Fruit fly (Drosophila melanogaster) whole organism, embryonic: Measurements from ENCODE around the gene Syp.
A peak's percentile ranks its signal among the peaks of the same experiment; 100 is the strongest.

ENCODE experiments used
- Abd-B ChIP-seq: fragments of 200-800 bp; sonication (Bioruptor generic); optimal IDR thresholded peaks from 2 replicates; lab custom pipeline; 2018; ENCODE audit warnings: missing biosample characterization, mild to moderate bottlenecking, missing genetic modification characterization, moderate library complexity
- Ada2b ChIP-seq: fragments of 200-800 bp; sonication (Bioruptor generic); IDR thresholded peaks from 2 replicates; pipeline ENCODE4 v1.3.6; 2022; ENCODE audit warnings: missing biosample characterization, missing genetic modification characterization
- Asciz ChIP-seq: fragments of 200-800 bp; sonication (Bioruptor generic); optimal IDR thresholded peaks from 2 replicates; lab custom pipeline; 2017; ENCODE audit warnings: missing biosample characterization, mild to moderate bottlenecking, missing genetic modification characterization, missing genetic modification reagents
- Atf6 ChIP-seq: fragments of 200-800 bp; sonication (Bioruptor generic); IDR thresholded peaks from 2 replicates; pipeline ENCODE4 v1.3.6; 2022; ENCODE audit warnings: missing biosample characterization, missing genetic modification characterization
- B-H2 ChIP-seq: fragments of 200-800 bp; sonication (Bioruptor generic); optimal IDR thresholded peaks from 2 replicates; lab custom pipeline; 2018; ENCODE audit warnings: missing biosample characterization, mild to moderate bottlenecking, missing genetic modification characterization
- BtbVII ChIP-seq: fragments of 200-800 bp; sonication (Bioruptor generic); optimal IDR thresholded peaks from 3 replicates; lab custom pipeline; 2017; ENCODE audit warnings: missing biosample characterization, mild to moderate bottlenecking, missing genetic modification characterization
- CG10959 ChIP-seq: fragments of 200-800 bp; sonication (Bioruptor generic); IDR thresholded peaks from 2 replicates; pipeline ENCODE4 v1.3.6; 2022; ENCODE audit warnings: missing biosample characterization, missing genetic modification characterization
- CG11456 ChIP-seq: fragments of 200-800 bp; sonication (Bioruptor generic); IDR thresholded peaks from 3 replicates; pipeline ENCODE4 v1.3.6; 2022; ENCODE audit warnings: missing biosample characterization, missing genetic modification characterization
- CG11560 ChIP-seq: fragments of 200-800 bp; sonication (Bioruptor generic); IDR thresholded peaks from 3 replicates; pipeline ENCODE4 v1.3.6; 2022; ENCODE audit warnings: missing biosample characterization, missing genetic modification characterization
- CG11696 ChIP-seq: fragments of 200-800 bp; sonication (Bioruptor generic); IDR thresholded peaks from 2 replicates; pipeline ENCODE4 v1.3.6; 2022; ENCODE audit warnings: missing biosample characterization, missing genetic modification characterization
- CG12155 ChIP-seq: fragments of 200-800 bp; sonication (Bioruptor generic); optimal IDR thresholded peaks from 3 replicates; lab custom pipeline; 2016; ENCODE audit warnings: missing biosample characterization, missing genetic modification characterization
- CG1529 ChIP-seq: fragments of 200-800 bp; sonication (Bioruptor generic); optimal IDR thresholded peaks from 3 replicates; lab custom pipeline; 2018; ENCODE audit warnings: missing biosample characterization, missing genetic modification characterization
- CG15514 ChIP-seq: fragments of 200-800 bp; sonication (Bioruptor generic); optimal IDR thresholded peaks from 3 replicates; lab custom pipeline; 2017; ENCODE audit warnings: missing biosample characterization, missing genetic modification characterization, mild to moderate bottlenecking, moderate library complexity, missing genetic modification reagents
- CG17829 ChIP-seq: fragments of 200-800 bp; optimal IDR thresholded peaks from 2 replicates; lab custom pipeline; 2019; ENCODE audit warnings: missing biosample characterization, mild to moderate bottlenecking, missing genetic modification characterization, moderate library complexity
- CG17912 ChIP-seq: fragments of 200-800 bp; sonication (Bioruptor generic); optimal IDR thresholded peaks from 2 replicates; lab custom pipeline; 2018; ENCODE audit warnings: missing biosample characterization, mild to moderate bottlenecking, missing genetic modification characterization
- CG31441 ChIP-seq: fragments of 200-800 bp; sonication (Bioruptor generic); IDR thresholded peaks from 2 replicates; pipeline ENCODE4 v1.3.6; 2022; ENCODE audit warnings: missing biosample characterization, missing genetic modification characterization
- CG32532 ChIP-seq: fragments of 200-800 bp; sonication (Bioruptor generic); IDR thresholded peaks from 2 replicates; pipeline ENCODE4 v1.3.6; 2022; ENCODE audit warnings: missing biosample characterization, missing genetic modification characterization
- CG3838 ChIP-seq: fragments of 200-800 bp; sonication (Bioruptor generic); optimal IDR thresholded peaks from 3 replicates; lab custom pipeline; 2016; ENCODE audit warnings: missing biosample characterization, missing genetic modification characterization
- CG6854 ChIP-seq: fragments of 200-800 bp; sonication (Bioruptor generic); optimal IDR thresholded peaks from 3 replicates; lab custom pipeline; 2017; ENCODE audit warnings: missing biosample characterization, mild to moderate bottlenecking, missing genetic modification characterization
- CG7357 ChIP-seq: fragments of 200-800 bp; sonication (Bioruptor generic); IDR thresholded peaks from 3 replicates; pipeline ENCODE4 v1.3.6; 2022; ENCODE audit warnings: missing biosample characterization, missing genetic modification characterization
- CG7963 ChIP-seq: fragments of 200-800 bp; sonication (Bioruptor generic); IDR thresholded peaks from 3 replicates; pipeline ENCODE4 v1.3.6; 2022; ENCODE audit warnings: missing biosample characterization, missing genetic modification characterization; ENCODE audit not compliant: partially characterized antibody
- CG8359 ChIP-seq: fragments of 200-800 bp; sonication (Bioruptor generic); optimal IDR thresholded peaks from 2 replicates; lab custom pipeline; 2017; ENCODE audit warnings: missing biosample characterization, mild to moderate bottlenecking, missing genetic modification characterization, borderline replicate concordance
- Deaf1 ChIP-seq: fragments of 200-800 bp; optimal IDR thresholded peaks from 3 replicates; lab custom pipeline; 2019; ENCODE audit warnings: missing biosample characterization, mild to moderate bottlenecking, missing genetic modification characterization, moderate library complexity
- Fer1 ChIP-seq: fragments of 200-800 bp; sonication (Bioruptor generic); optimal IDR thresholded peaks from 2 replicates; lab custom pipeline; 2017; ENCODE audit warnings: missing biosample characterization, mild to moderate bottlenecking, missing genetic modification characterization
- H15 ChIP-seq: fragments of 200-800 bp; sonication (Bioruptor generic); IDR thresholded peaks from 3 replicates; pipeline ENCODE4 v1.3.6; 2022; ENCODE audit warnings: missing biosample characterization, missing genetic modification characterization
- Jarid2 ChIP-seq: fragments of 200-800 bp; sonication (Bioruptor generic); optimal IDR thresholded peaks from 3 replicates; lab custom pipeline; 2017; ENCODE audit warnings: mild to moderate bottlenecking, missing biosample characterization, missing genetic modification reagents, missing genetic modification characterization
- Lpt ChIP-seq: fragments of >200 bp; optimal IDR thresholded peaks from 2 replicates; lab custom pipeline; 2018; ENCODE audit warnings: missing biosample characterization, missing genetic modification characterization
- MTF-1 ChIP-seq: fragments of 200-800 bp; sonication (Bioruptor generic); optimal IDR thresholded peaks from 2 replicates; lab custom pipeline; 2018; ENCODE audit warnings: missing biosample characterization, mild to moderate bottlenecking, missing genetic modification characterization, borderline replicate concordance
- Optix ChIP-seq: fragments of 200-800 bp; sonication (Bioruptor generic); IDR thresholded peaks from 3 replicates; pipeline ENCODE4 v1.3.6; 2022; ENCODE audit warnings: missing biosample characterization, missing genetic modification characterization
- Ssrp ChIP-seq: fragments of 200-800 bp; sonication (Bioruptor generic); optimal IDR thresholded peaks from 2 replicates; lab custom pipeline; 2018; ENCODE audit warnings: missing biosample characterization, mild to moderate bottlenecking, missing genetic modification characterization, moderate library complexity
- Xbp1 ChIP-seq: fragments of 200-800 bp; sonication (Bioruptor generic); optimal IDR thresholded peaks from 3 replicates; lab custom pipeline; 2016; ENCODE audit warnings: missing biosample characterization, mild to moderate bottlenecking, missing genetic modification characterization
- YL-1 ChIP-seq: fragments of 200-800 bp; sonication (Bioruptor generic); optimal IDR thresholded peaks from 3 replicates; lab custom pipeline; 2017; ENCODE audit warnings: missing biosample characterization, mild to moderate bottlenecking, missing genetic modification characterization
- bab2 ChIP-seq: fragments of 200-800 bp; sonication (Bioruptor generic); optimal IDR thresholded peaks from 2 replicates; lab custom pipeline; 2016; ENCODE audit warnings: missing biosample characterization, missing genetic modification characterization
- ci ChIP-seq: fragments of 200-800 bp; sonication (Bioruptor generic); IDR thresholded peaks from 3 replicates; pipeline ENCODE4 v1.3.6; 2022; ENCODE audit warnings: missing biosample characterization, missing genetic modification characterization
- dati ChIP-seq: fragments of 200-800 bp; sonication (Bioruptor generic); IDR thresholded peaks from 2 replicates; pipeline ENCODE4 v1.3.6; 2022; ENCODE audit warnings: missing biosample characterization, missing genetic modification characterization
- fd3F ChIP-seq: fragments of 200-800 bp; sonication (Bioruptor generic); optimal IDR thresholded peaks from 2 replicates; lab custom pipeline; 2018; ENCODE audit warnings: missing biosample characterization, mild to moderate bottlenecking, missing genetic modification characterization, moderate library complexity
- gcm ChIP-seq: fragments of 200-800 bp; sonication (Bioruptor generic); optimal IDR thresholded peaks from 2 replicates; lab custom pipeline; 2019; ENCODE audit warnings: missing biosample characterization, mild to moderate bottlenecking, missing genetic modification characterization, moderate library complexity
- ham ChIP-seq: fragments of 200-800 bp; sonication (Bioruptor generic); IDR thresholded peaks from 2 replicates; pipeline ENCODE4 v1.3.6; 2022; ENCODE audit warnings: missing biosample characterization, missing genetic modification characterization
- hb ChIP-seq: fragments of 200-800 bp; sonication (Bioruptor generic); IDR thresholded peaks from 3 replicates; pipeline ENCODE4 v1.3.6; 2022; ENCODE audit warnings: missing biosample characterization, missing genetic modification characterization; ENCODE audit not compliant: partially characterized antibody
- inv ChIP-seq: fragments of 200-800 bp; sonication (Bioruptor generic); IDR thresholded peaks from 2 replicates; pipeline ENCODE4 v1.3.6; 2022; ENCODE audit warnings: missing biosample characterization, missing genetic modification characterization; ENCODE audit not compliant: partially characterized antibody
- kay ChIP-seq: fragments of 200-800 bp; sonication (Bioruptor generic); optimal IDR thresholded peaks from 2 replicates; lab custom pipeline; 2016; ENCODE audit warnings: missing biosample characterization, missing genetic modification characterization
- pb ChIP-seq: fragments of 200-800 bp; sonication (Bioruptor generic); optimal IDR thresholded peaks from 3 replicates; lab custom pipeline; 2016; ENCODE audit warnings: missing biosample characterization, missing genetic modification characterization
- peb ChIP-seq: fragments of 200-800 bp; sonication (Bioruptor generic); IDR thresholded peaks from 2 replicates; pipeline ENCODE4 v1.3.6; 2022; ENCODE audit warnings: missing biosample characterization, missing genetic modification characterization
- pho ChIP-seq: fragments of 200-800 bp; sonication (Bioruptor generic); optimal IDR thresholded peaks from 2 replicates; lab custom pipeline; 2016; ENCODE audit warnings: missing biosample characterization, missing genetic modification characterization
- shn ChIP-seq: fragments of 200-800 bp; sonication (Bioruptor generic); optimal IDR thresholded peaks from 3 replicates; lab custom pipeline; 2016; ENCODE audit warnings: missing biosample characterization, missing genetic modification characterization
- sima ChIP-seq: fragments of 200-800 bp; sonication (Bioruptor generic); optimal IDR thresholded peaks from 2 replicates; lab custom pipeline; 2016; ENCODE audit warnings: missing biosample characterization, missing genetic modification characterization
- slou ChIP-seq: fragments of 200-800 bp; sonication (Bioruptor generic); optimal IDR thresholded peaks from 3 replicates; lab custom pipeline; 2016; ENCODE audit warnings: missing biosample characterization, missing genetic modification characterization
- sqz ChIP-seq: fragments of 200-800 bp; sonication (Bioruptor generic); optimal IDR thresholded peaks from 3 replicates; lab custom pipeline; 2018; ENCODE audit warnings: missing biosample characterization, mild to moderate bottlenecking, missing genetic modification characterization
- trem ChIP-seq: fragments of 200-800 bp; optimal IDR thresholded peaks from 3 replicates; lab custom pipeline; 2019; ENCODE audit warnings: missing biosample characterization, mild to moderate bottlenecking, missing genetic modification characterization, moderate library complexity
- zfh2 ChIP-seq: fragments of 200-800 bp; sonication (Bioruptor generic); optimal IDR thresholded peaks from 2 replicates; lab custom pipeline; 2016; ENCODE audit warnings: missing biosample characterization, missing genetic modification characterization

Gene Syp

dm6 chr3R:20832689-20833524 lies 76.4 kb downstream of the Syp start, which contains the start of gene Synd (continued):
- no peak for TF ChIP-seq CG31441 (GFP tag; lab: Robert Waterston, UW)
- TF ChIP-seq CG17912, result no peak
- TF ChIP-seq sima (GFP tag; lab: Kevin White, UChicago), result no peak
- TF ChIP-seq MTF-1, result no peak
- TF ChIP-seq B-H2 (GFP tag; lab: Kevin White, UChicago), result peak; percentile 2
- no peak for TF ChIP-seq CG6854 (GFP tag; lab: Kevin White, UChicago)
- TF ChIP-seq CG8359 (GFP tag; lab: Kevin White, UChicago), result no peak
- no peak for TF ChIP-seq pho (GFP tag; lab: Kevin White, UChicago)
- TF ChIP-seq slou (GFP tag; lab: Kevin White, UChicago), result no peak
- no peak for TF ChIP-seq Atf6 (GFP tag; lab: Robert Waterston, UW)
- TF ChIP-seq CG7357, result peak; percentile 24; the same call in 1 of the 3 replicates
- peak; percentile 24; the same call in 1 of the 2 replicates for TF ChIP-seq CG32532
- TF ChIP-seq CG11560, result no peak
- no peak for TF ChIP-seq CG7963
- TF ChIP-seq kay (GFP tag; lab: Kevin White, UChicago), result no peak
- TF ChIP-seq CG3838 (GFP tag; lab: Kevin White, UChicago), result no peak
- peak; percentile 68 for TF ChIP-seq Deaf1
- peak; percentile 44 for TF ChIP-seq YL-1 (GFP tag; lab: Kevin White, UChicago)
- TF ChIP-seq Optix (GFP tag; lab: Robert Waterston, UW), result no peak
- peak; percentile 33 for TF ChIP-seq trem (tag; lab: Kevin White, UChicago)
- TF ChIP-seq Asciz (GFP tag; lab: Kevin White, UChicago), result no peak
- TF ChIP-seq Lpt (GFP tag; lab: Kevin White, UChicago), result no peak
- no peak for TF ChIP-seq Xbp1 (GFP tag; lab: Kevin White, UChicago)
- no peak for TF ChIP-seq CG17829 (tag; lab: Kevin White, UChicago)
- TF ChIP-seq CG11456 (GFP tag; lab: Robert Waterston, UW), result no peak
- no peak for TF ChIP-seq peb (GFP tag; lab: Robert Waterston, UW)
- no peak for TF ChIP-seq CG10959
- TF ChIP-seq H15 (GFP tag; lab: Robert Waterston, UW), result no peak
- peak; percentile 58 for TF ChIP-seq Fer1 (GFP tag; lab: Kevin White, UChicago)
- TF ChIP-seq inv (GFP tag; lab: Robert Waterston, UW), result no peak
- no peak for TF ChIP-seq CG11696
- no peak for TF ChIP-seq ham (GFP tag; lab: Robert Waterston, UW)
- TF ChIP-seq Ada2b (GFP tag; lab: Robert Waterston, UW), result no peak
- TF ChIP-seq BtbVII (GFP tag; lab: Kevin White, UChicago), result peak; percentile 69
- TF ChIP-seq Ssrp (tag; lab: Kevin White, UChicago), result no peak
- 0 out of 3 replicates have a peak, but pooled peaks have one; percentile 29 for TF ChIP-seq hb (GFP tag; lab: Robert Waterston, UW)
- no peak for TF ChIP-seq shn (GFP tag; lab: Kevin White, UChicago)
- no peak for TF ChIP-seq bab2 (GFP tag; lab: Kevin White, UChicago)
- TF ChIP-seq dati (GFP tag; lab: Robert Waterston, UW), result no peak
- no peak for TF ChIP-seq fd3F (GFP tag; lab: Kevin White, UChicago)
- TF ChIP-seq gcm, result peak; percentile 7
- peak; percentile 90 for TF ChIP-seq sqz (GFP tag; lab: Kevin White, UChicago)
- TF ChIP-seq zfh2, result peak; percentile 10
- TF ChIP-seq CG15514 (GFP tag; lab: Kevin White, UChicago), result peak; percentile 25
- TF ChIP-seq Abd-B (GFP tag; lab: Kevin White, UChicago), result no peak
- peak; percentile 83 for TF ChIP-seq Jarid2 (GFP tag; lab: Kevin White, UChicago)
- 0 out of 3 replicates have a peak, but pooled peaks have one; percentile 40 for TF ChIP-seq ci (GFP tag; lab: Robert Waterston, UW)
- TF ChIP-seq CG12155 (GFP tag; lab: Kevin White, UChicago), result no peak
- TF ChIP-seq CG1529 (GFP tag; lab: Kevin White, UChicago), result no peak
- TF ChIP-seq pb (GFP tag; lab: Kevin White, UChicago), result no peak
